Worm (Caenorhabditis elegans) whole organism, L1 larva: Measurements from ENCODE around the gene srt-73.

ENCODE experiments used
- C34B4.2 ChIP-seq: sonication (generic microtip); optimal IDR thresholded peaks from 2 replicates; lab custom pipeline; 2017; ENCODE audit warnings: mild to moderate bottlenecking, missing genetic modification characterization, missing compliant biosample characterization
- aly-2 ChIP-seq: fragments of 150-350 bp; optimal IDR thresholded peaks from 2 replicates; lab custom pipeline; 2014; ENCODE audit warnings: missing biosample characterization, missing genetic modification characterization
- ama-1 ChIP-seq: fragments of 150-350 bp; optimal IDR thresholded peaks from 2 replicates; lab custom pipeline; 2014
- ceh-8 ChIP-seq: fragments of 200-800 bp; sonication (Bioruptor generic); optimal IDR thresholded peaks from 2 replicates; lab custom pipeline; 2018; ENCODE audit warnings: mild to moderate bottlenecking, missing genetic modification characterization, moderate library complexity, missing compliant biosample characterization
- ces-1 ChIP-seq: fragments of 150-350 bp; optimal IDR thresholded peaks from 2 replicates; lab custom pipeline; 2014; ENCODE audit warnings: missing biosample characterization, missing genetic modification reagents, missing genetic modification characterization
- efl-1 ChIP-seq, 4 experiments: fragments of 150-350 bp; optimal IDR thresholded peaks in 3 of 4; peaks in 1 of 4; 1 replicate in 1 of 4; 2 replicates in 3 of 4; lab custom pipeline; 2014; ENCODE audit warnings: missing biosample characterization in 2 of 4, missing genetic modification characterization in 2 of 4, missing genetic modification reagents in 2 of 4
- efl-3 ChIP-seq: fragments of 200-800 bp; sonication (Bioruptor generic); optimal IDR thresholded peaks from 2 replicates; lab custom pipeline; 2018; ENCODE audit warnings: mild to moderate bottlenecking, missing genetic modification characterization, missing compliant biosample characterization
- elt-2 ChIP-seq: sonication (generic microtip); optimal IDR thresholded peaks from 2 replicates; lab custom pipeline; 2016; ENCODE audit warnings: missing genetic modification characterization, mild to moderate bottlenecking, inconsistent platforms, missing compliant biosample characterization, missing genetic modification reagents
- fkh-10 ChIP-seq: sonication (generic microtip); optimal IDR thresholded peaks from 2 replicates; lab custom pipeline; 2017; ENCODE audit warnings: missing biosample characterization, missing genetic modification reagents, missing genetic modification characterization
- hlh-4 ChIP-seq: sonication (generic microtip); optimal IDR thresholded peaks from 2 replicates; lab custom pipeline; 2016; ENCODE audit warnings: mild to moderate bottlenecking, missing genetic modification characterization, missing compliant biosample characterization
- irx-1 ChIP-seq: sonication (generic microtip); optimal IDR thresholded peaks from 2 replicates; lab custom pipeline; 2016; ENCODE audit warnings: missing genetic modification characterization, missing compliant biosample characterization
- isw-1 ChIP-seq: fragments of 200-800 bp; sonication (Bioruptor generic); IDR thresholded peaks from 2 replicates; pipeline ENCODE4 v1.3.6; 2022; ENCODE audit warnings: missing genetic modification characterization, missing compliant biosample characterization
- jun-1 ChIP-seq: fragments of 150-350 bp; optimal IDR thresholded peaks from 2 replicates; lab custom pipeline; 2014; ENCODE audit warnings: missing biosample characterization, missing genetic modification reagents, missing genetic modification characterization
- lin-13 ChIP-seq: fragments of 150-350 bp; optimal IDR thresholded peaks from 2 replicates; lab custom pipeline; 2014; ENCODE audit warnings: missing biosample characterization, missing genetic modification reagents, missing genetic modification characterization
- lin-14 ChIP-seq: fragments of 200-800 bp; sonication (Bioruptor generic); optimal IDR thresholded peaks from 2 replicates; lab custom pipeline; 2018; ENCODE audit warnings: mild to moderate bottlenecking, missing genetic modification characterization, moderate library complexity, missing compliant biosample characterization
- lin-15B ChIP-seq: fragments of 150-350 bp; sonication (generic microtip); optimal IDR thresholded peaks from 3 replicates; lab custom pipeline; 2014; ENCODE audit warnings: missing biosample characterization, missing genetic modification characterization
- lin-35 ChIP-seq, 2 experiments: fragments of 150-350 bp; optimal IDR thresholded peaks; 2 replicates each; lab custom pipeline; 2014; ENCODE audit warnings: missing biosample characterization in 2 of 2, missing genetic modification characterization in 2 of 2, missing genetic modification reagents in 2 of 2
- lir-3 ChIP-seq: sonication (generic microtip); optimal IDR thresholded peaks from 2 replicates; lab custom pipeline; 2016; ENCODE audit warnings: mild to moderate bottlenecking, missing genetic modification characterization, moderate library complexity, missing compliant biosample characterization; ENCODE audit not compliant: poor library complexity
- nhr-11 ChIP-seq: fragments of 150-350 bp; optimal IDR thresholded peaks from 2 replicates; lab custom pipeline; 2014; ENCODE audit warnings: missing biosample characterization, missing genetic modification characterization
- nhr-12 ChIP-seq: sonication (generic microtip); optimal IDR thresholded peaks from 2 replicates; lab custom pipeline; 2017; ENCODE audit warnings: missing biosample characterization, missing genetic modification characterization
- nhr-20 ChIP-seq: sonication (generic microtip); optimal IDR thresholded peaks from 2 replicates; lab custom pipeline; 2016; ENCODE audit warnings: mild to moderate bottlenecking, missing genetic modification characterization, missing compliant biosample characterization
- nhr-47 ChIP-seq: sonication (generic microtip); optimal IDR thresholded peaks from 2 replicates; lab custom pipeline; 2016; ENCODE audit warnings: mild to moderate bottlenecking, missing genetic modification characterization, moderate library complexity, missing compliant biosample characterization
- nhr-71 ChIP-seq: sonication (generic microtip); optimal IDR thresholded peaks from 2 replicates; lab custom pipeline; 2016; ENCODE audit warnings: mild to moderate bottlenecking, missing genetic modification characterization, moderate library complexity, missing compliant biosample characterization
- nhr-77 ChIP-seq: fragments of 150-350 bp; optimal IDR thresholded peaks from 2 replicates; lab custom pipeline; 2014; ENCODE audit warnings: missing biosample characterization, missing genetic modification characterization
- nhr-90 ChIP-seq: sonication (generic microtip); optimal IDR thresholded peaks from 2 replicates; lab custom pipeline; 2016; ENCODE audit warnings: mild to moderate bottlenecking, missing genetic modification characterization, missing compliant biosample characterization; ENCODE audit not compliant: poor library complexity
- snpc-4 ChIP-seq: fragments of 150-350 bp; optimal IDR thresholded peaks from 2 replicates; lab custom pipeline; 2014; ENCODE audit warnings: missing biosample characterization, missing genetic modification characterization
- sox-4 ChIP-seq: sonication (generic microtip); optimal IDR thresholded peaks from 2 replicates; lab custom pipeline; 2016; ENCODE audit warnings: missing genetic modification characterization, missing compliant biosample characterization
- tlp-1 ChIP-seq: fragments of 150-350 bp; optimal IDR thresholded peaks from 2 replicates; lab custom pipeline; 2014; ENCODE audit warnings: missing biosample characterization, missing genetic modification characterization
- unc-30 ChIP-seq: sonication (generic microtip); optimal IDR thresholded peaks from 2 replicates; lab custom pipeline; 2017; ENCODE audit warnings: missing biosample characterization, missing genetic modification characterization
- unc-62 ChIP-seq: fragments of 150-350 bp; optimal IDR thresholded peaks from 2 replicates; lab custom pipeline; 2014; ENCODE audit warnings: missing biosample characterization, missing genetic modification reagents, missing genetic modification characterization
- unc-86 ChIP-seq: sonication (generic microtip); optimal IDR thresholded peaks from 2 replicates; lab custom pipeline; 2016; ENCODE audit warnings: missing genetic modification characterization, missing compliant biosample characterization
- unc-98 ChIP-seq: fragments of 200-800 bp; sonication (Bioruptor generic); IDR thresholded peaks from 2 replicates; pipeline ENCODE4 v1.3.6; 2022; ENCODE audit warnings: missing genetic modification characterization, missing compliant biosample characterization
- vab-15 ChIP-seq: sonication (generic microtip); optimal IDR thresholded peaks from 2 replicates; lab custom pipeline; 2017; ENCODE audit warnings: missing genotype, mild to moderate bottlenecking, missing genetic modification characterization, missing compliant biosample characterization
- zag-1 ChIP-seq: fragments of 150-350 bp; optimal IDR thresholded peaks from 2 replicates; lab custom pipeline; 2014; ENCODE audit warnings: missing biosample characterization, missing genetic modification characterization
- ztf-11 ChIP-seq, 2 experiments: sonication (generic microtip); optimal IDR thresholded peaks; 2 replicates each; lab custom pipeline; 2016 to 2017; ENCODE audit warnings: missing genetic modification characterization in 2 of 2, missing biosample characterization in 1 of 2, missing compliant biosample characterization in 1 of 2
- ztf-4 ChIP-seq: fragments of 150-350 bp; optimal IDR thresholded peaks from 2 replicates; lab custom pipeline; 2014; ENCODE audit warnings: missing biosample characterization, missing genetic modification characterization

Gene srt-73

DNA sequence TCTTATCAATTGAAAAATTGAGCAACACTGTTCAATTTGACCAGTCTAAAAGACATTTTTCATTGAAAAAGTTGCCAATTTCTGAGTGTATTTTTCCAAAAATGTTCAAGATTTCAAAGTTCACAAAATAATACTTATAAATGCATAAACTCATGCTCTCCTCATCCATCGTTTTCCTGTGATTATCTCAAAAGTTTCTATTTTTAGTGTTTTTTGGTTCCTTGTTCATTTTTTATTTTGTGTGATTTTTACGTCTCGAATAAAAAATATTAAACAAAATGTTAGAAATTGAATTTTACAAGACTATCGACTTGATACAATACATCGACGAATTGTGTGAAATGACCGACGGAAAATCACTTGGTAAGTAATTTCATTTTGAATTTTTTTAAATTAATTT lies 2.6 kb downstream of the srt-73 start, which contains the start of gene atic-1:
TSS of gene atic-1 (plus strand) at position 301 of the 400 bp plus-strand sequence.
- TF ChIP-seq lin-13 (no peak), lir-3 (no peak), ama-1 (lab: Kevin White, UChicago) (no peak), vab-15 (tag; lab: Kevin White, UChicago) (no peak), nhr-71 (tag; lab: Kevin White, UChicago) (no peak), fkh-10 (GFP tag; lab: Kevin White, UChicago) (no peak), unc-98 (GFP tag; lab: Robert Waterston, UW) (no peak), nhr-11 (tag; lab: Kevin White, UChicago) (no peak), snpc-4 (tag; lab: Kevin White, UChicago) (no peak), ztf-11 (tag; optimal IDR thresholded peaks at IDR 0.05; lab: Kevin White, UChicago) (no peak), ztf-4 (tag; lab: Kevin White, UChicago) (no peak), zag-1 (tag; lab: Kevin White, UChicago) (no peak), nhr-47 (tag; lab: Kevin White, UChicago) (no peak), efl-1 (optimal IDR thresholded peaks at IDR 0.05; lab: Kevin White, UChicago) (no peak), efl-1 (GFP tag; optimal IDR thresholded peaks at IDR 0.05 in 1 of 2; lab: Kevin White, UChicago) (no peak), lin-15B (tag; lab: Kevin White, UChicago) (no peak), ceh-8 (GFP tag; lab: Kevin White, UChicago) (no peak), aly-2 (no peak)

DNA sequence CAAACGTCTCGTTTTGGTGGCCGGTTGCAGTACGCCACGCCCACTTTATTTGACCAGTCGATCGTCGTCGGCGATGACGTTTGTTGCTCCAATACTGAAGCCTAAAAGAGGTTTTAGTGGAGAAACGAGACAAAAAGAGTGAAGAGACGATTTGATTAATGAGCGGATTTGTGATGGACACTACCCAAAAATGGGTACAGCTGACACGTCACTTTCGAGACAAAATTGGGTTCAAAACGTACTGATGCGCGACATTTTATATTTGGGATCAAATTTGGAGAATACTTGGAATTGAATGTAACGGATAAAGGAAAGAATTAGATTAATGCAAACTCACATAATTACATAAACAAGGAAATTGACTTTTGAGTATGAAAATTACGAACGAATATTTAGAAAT lies 18.3 kb downstream of the srt-73 start, which contains the start of gene ilys-4:
TSS of gene ilys-4 (minus strand) at position 101 of the 400 bp plus-strand sequence.
- no peak for TF ChIP-seq fkh-10 (GFP tag; lab: Kevin White, UChicago)
- no peak for TF ChIP-seq unc-30
- no peak for TF ChIP-seq efl-3 (GFP tag; lab: Kevin White, UChicago)
- TF ChIP-seq sox-4 = no peak
- no peak for TF ChIP-seq unc-86 (tag; lab: Kevin White, UChicago)
- TF ChIP-seq C34B4.2 (tag; lab: Kevin White, UChicago) = no peak
- no peak for TF ChIP-seq hlh-4 (tag; lab: Kevin White, UChicago)
- TF ChIP-seq jun-1 = no peak
- TF ChIP-seq nhr-90 (tag; lab: Kevin White, UChicago) = no peak
- TF ChIP-seq nhr-77 (tag; lab: Kevin White, UChicago) = no peak

DNA sequence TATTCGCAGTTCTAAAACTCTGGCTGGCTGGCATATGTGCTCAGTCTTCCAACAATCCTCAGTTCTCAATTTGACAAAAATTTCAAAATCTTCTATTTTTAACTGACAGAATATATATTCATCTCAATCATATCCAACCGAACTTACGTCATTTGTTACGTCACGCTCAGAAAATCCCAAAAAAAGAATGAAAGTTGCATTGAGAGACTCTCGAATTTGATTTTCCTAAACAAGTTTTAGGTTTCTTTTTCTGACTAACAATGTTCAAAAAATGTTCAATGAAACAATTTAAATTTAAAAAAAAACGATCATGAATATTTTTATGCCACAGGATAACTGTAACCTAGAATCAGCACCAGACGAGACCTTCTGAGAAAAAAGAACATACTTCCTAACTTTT lies 18.8 kb downstream of the srt-73 start:
- TF ChIP-seq lin-14 (peak; percentile 29), unc-30 (no peak), fkh-10 (GFP tag; lab: Kevin White, UChicago) (peak; percentile 48)

DNA sequence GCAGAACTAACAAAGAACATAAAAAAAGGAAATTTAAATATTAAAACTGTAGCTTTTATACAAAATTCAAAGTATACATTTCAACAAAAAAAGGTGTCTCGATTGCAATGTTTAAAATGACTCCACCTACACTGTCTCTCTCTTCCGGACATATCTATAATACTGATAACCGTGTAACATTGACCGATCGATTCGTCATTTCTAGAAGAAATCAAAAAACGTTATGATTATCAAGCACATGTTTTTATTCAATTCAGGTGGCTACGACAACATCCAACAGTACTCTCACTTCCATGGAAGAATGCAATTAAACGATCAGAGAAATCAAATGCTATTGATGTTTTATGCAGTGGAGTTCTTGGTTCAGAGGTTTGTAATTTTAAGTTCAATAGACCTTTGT lies 19.4 kb downstream of the srt-73 start:
- TF ChIP-seq ces-1 (GFP tag; lab: Kevin White, UChicago) (no peak), snpc-4 (tag; lab: Kevin White, UChicago) (no peak), isw-1 (GFP tag; lab: Robert Waterston, UW) (no peak), unc-62 (no peak), nhr-20 (tag; lab: Kevin White, UChicago) (no peak), nhr-90 (tag; lab: Kevin White, UChicago) (no peak), irx-1 (tag; lab: Kevin White, UChicago) (no peak), lin-35 (GFP tag; optimal IDR thresholded peaks at IDR 0.05; lab: Kevin White, UChicago) (peak in 1 of 2 experiments; percentile 23), elt-2 (tag; lab: Kevin White, UChicago) (peak; percentile 60), tlp-1 (tag; lab: Kevin White, UChicago) (no peak), nhr-12 (tag; lab: Kevin White, UChicago) (no peak), lin-13 (no peak)
